Worm (Caenorhabditis elegans): ENCODE results near the gene T23E7.6.
A peak's percentile ranks its signal among the peaks of the same experiment; 100 is the strongest.

T23E7.6 gene

ce11 chrX:17640790-17641189 is 43.8 kb downstream of the T23E7.6 start, which contains the start of gene H18N23.2 (continued):
- TF ChIP-seq Y105C5A.15 (GFP tag; IDR thresholded peaks at IDR 0.05) (no peak), nhr-102 (tag; optimal IDR thresholded peaks at IDR 0.05) (peak; percentile 71)

ce11 chrX:17638970-17639369 is 45.6 kb downstream of the T23E7.6 start:
- TF ChIP-seq egl-27 (tag; optimal IDR thresholded peaks at IDR 0.05) = no peak
- TF ChIP-seq nhr-237 (tag; optimal IDR thresholded peaks at IDR 0.05) = no peak
- TF ChIP-seq ceh-32 (tag; optimal IDR thresholded peaks at IDR 0.05; ENCODE audit: poor library complexity) = no peak
- no peak for TF ChIP-seq zip-2 (tag; optimal IDR thresholded peaks at IDR 0.05)
- TF ChIP-seq nhr-76 (tag; optimal IDR thresholded peaks at IDR 0.05) = no peak
- TF ChIP-seq madf-9 (GFP tag; conservative IDR thresholded peaks at IDR 0.05) = no peak
- TF ChIP-seq snpc-4 (tag; optimal IDR thresholded peaks at IDR 0.05) = no peak
- TF ChIP-seq set-16 (GFP tag; IDR thresholded peaks at IDR 0.05) = no peak
- TF ChIP-seq daf-16 (GFP tag; optimal IDR thresholded peaks at IDR 0.05) = no peak
- peak; percentile 74 for TF ChIP-seq daf-16 (tag; optimal IDR thresholded peaks at IDR 0.05)
- TF ChIP-seq dmd-6 (GFP tag; IDR thresholded peaks at IDR 0.05) = peak; percentile 56
- no peak for TF ChIP-seq F26F4.8 (GFP tag; conservative IDR thresholded peaks at IDR 0.05)
- TF ChIP-seq lin-39 (tag; optimal IDR thresholded peaks at IDR 0.05) = no peak
- no peak for TF ChIP-seq D1046.2 (GFP tag; IDR thresholded peaks at IDR 0.05)
- TF ChIP-seq fos-1 (tag; optimal IDR thresholded peaks at IDR 0.05) = no peak
- no peak for TF ChIP-seq lin-1 (GFP tag; IDR thresholded peaks at IDR 0.05)
- TF ChIP-seq lin-38 (GFP tag; IDR thresholded peaks at IDR 0.05) = no peak
- TF ChIP-seq duxl-1 (tag; optimal IDR thresholded peaks at IDR 0.05; ENCODE audit: poor library complexity) = no peak
- TF ChIP-seq dmd-8 (GFP tag; IDR thresholded peaks at IDR 0.05) = no peak
- TF ChIP-seq F10B5.3 (tag; optimal IDR thresholded peaks at IDR 0.05) = no peak
- no peak for TF ChIP-seq dmd-9 (GFP tag; IDR thresholded peaks at IDR 0.05)
- peak; percentile 36 for TF ChIP-seq nhr-28 (tag; optimal IDR thresholded peaks at IDR 0.05)
- TF ChIP-seq tag-97 (GFP tag; IDR thresholded peaks at IDR 0.05) = no peak
- TF ChIP-seq ztf-7 (tag; optimal IDR thresholded peaks at IDR 0.05) = no peak
- no peak for TF ChIP-seq ZK337.2 (GFP tag; IDR thresholded peaks at IDR 0.05)
- TF ChIP-seq daf-12 (tag; optimal IDR thresholded peaks at IDR 0.05) = no peak
- no peak for TF ChIP-seq skn-1 (tag; optimal IDR thresholded peaks at IDR 0.05)
- TF ChIP-seq nhr-42 (GFP tag; IDR thresholded peaks at IDR 0.05) = no peak
- no peak for TF ChIP-seq spr-3 (GFP tag; optimal IDR thresholded peaks at IDR 0.05)
- TF ChIP-seq php-3 (GFP tag; IDR thresholded peaks at IDR 0.05) = peak; percentile 72
- TF ChIP-seq lsy-2 (tag; optimal IDR thresholded peaks at IDR 0.05) = no peak
- peak; percentile 19 for TF ChIP-seq nhr-77 (tag; optimal IDR thresholded peaks at IDR 0.05)
- no peak for TF ChIP-seq attf-4 (tag; optimal IDR thresholded peaks at IDR 0.05)
- no peak for TF ChIP-seq zfp-2 (tag; optimal IDR thresholded peaks at IDR 0.05)
- TF ChIP-seq nhr-6 (tag; optimal IDR thresholded peaks at IDR 0.05) = no peak
- TF ChIP-seq egl-43 (GFP tag; IDR thresholded peaks at IDR 0.05) = no peak
- TF ChIP-seq F49E8.2 (tag; optimal IDR thresholded peaks at IDR 0.05; ENCODE audit: borderline replicate concordance) = no peak
- no peak for TF ChIP-seq nhr-48 (tag; optimal IDR thresholded peaks at IDR 0.05)
- no peak for TF ChIP-seq daf-19 (GFP tag; conservative IDR thresholded peaks at IDR 0.05)
- no peak for TF ChIP-seq nhr-111 (GFP tag; optimal IDR thresholded peaks at IDR 0.05)
- no peak for TF ChIP-seq nhr-41 (GFP tag; IDR thresholded peaks at IDR 0.05)
- no peak for TF ChIP-seq zfp-3 (GFP tag; conservative IDR thresholded peaks at IDR 0.05)
- TF ChIP-seq aha-1 (tag) = no peak
- TF ChIP-seq ctbp-1 (GFP tag; IDR thresholded peaks at IDR 0.05) = no peak
- TF ChIP-seq nhr-10 (tag; optimal IDR thresholded peaks at IDR 0.05) = no peak
- TF ChIP-seq unc-62 (GFP tag; optimal IDR thresholded peaks at IDR 0.05 in 1 of 2) = peak in 1 of 2 experiments; percentile 22
- no peak for TF ChIP-seq unc-62 (tag; optimal IDR thresholded peaks at IDR 0.05)
- no peak for TF ChIP-seq Y75B8A.6 (GFP tag; IDR thresholded peaks at IDR 0.05)
- no peak for TF ChIP-seq hmg-1.1 (GFP tag; IDR thresholded peaks at IDR 0.05)
- TF ChIP-seq unc-130 (GFP tag; optimal IDR thresholded peaks at IDR 0.05) = no peak
